Worm (Caenorhabditis elegans) whole organism, early embryonic: ENCODE measurements around the gene fbxb-84.
"Not testable (repeated sequence)": the region's sequence is repeated elsewhere in the genome, so short reads cannot be mapped to it uniquely, and the experiment has no call there.

Experiments
- B0310.2 ChIP-seq: sonication (generic microtip); optimal IDR thresholded peaks from 2 replicates; lab custom pipeline; 2016; ENCODE audit warnings: mild to moderate bottlenecking, missing genetic modification characterization, missing compliant biosample characterization
- F13C5.2 ChIP-seq: sonication (generic microtip); optimal IDR thresholded peaks from 2 replicates; lab custom pipeline; 2017; ENCODE audit warnings: mild to moderate bottlenecking, missing genetic modification characterization, inconsistent platforms, missing compliant biosample characterization
- aly-1 ChIP-seq: sonication (generic microtip); optimal IDR thresholded peaks from 2 replicates; lab custom pipeline; 2016; ENCODE audit warnings: missing genetic modification characterization, missing compliant biosample characterization
- ama-1 ChIP-seq: fragments of 150-350 bp; optimal IDR thresholded peaks from 2 replicates; lab custom pipeline; 2014
- ceh-13 ChIP-seq: fragments of 200-800 bp; sonication (Bioruptor generic); optimal IDR thresholded peaks from 2 replicates; lab custom pipeline; 2018; ENCODE audit warnings: mild to moderate bottlenecking, missing genetic modification characterization, missing compliant biosample characterization
- ceh-36 ChIP-seq: sonication (generic microtip); optimal IDR thresholded peaks from 2 replicates; lab custom pipeline; 2016; ENCODE audit warnings: missing genetic modification characterization, inconsistent platforms, missing compliant biosample characterization
- ets-7 ChIP-seq: sonication (generic microtip); optimal IDR thresholded peaks from 2 replicates; lab custom pipeline; 2016; ENCODE audit warnings: missing genotype, missing genetic modification characterization, missing compliant biosample characterization
- flt-1 ChIP-seq: fragments of 200-800 bp; sonication (Bioruptor generic); IDR thresholded peaks from 2 replicates; pipeline ENCODE4 v1.3.6; 2022; ENCODE audit warnings: missing genetic modification characterization, missing compliant biosample characterization
- hmbx-1 ChIP-seq: sonication (generic microtip); optimal IDR thresholded peaks from 2 replicates; lab custom pipeline; 2016; ENCODE audit warnings: mild to moderate bottlenecking, missing genetic modification characterization, missing compliant biosample characterization
- hmg-4 ChIP-seq: fragments of 200-800 bp; sonication (Bioruptor generic); optimal IDR thresholded peaks from 2 replicates; lab custom pipeline; 2018; ENCODE audit warnings: mild to moderate bottlenecking, missing genetic modification characterization, missing compliant biosample characterization
- hnd-1 ChIP-seq: sonication (generic microtip); optimal IDR thresholded peaks from 2 replicates; lab custom pipeline; 2016; ENCODE audit warnings: missing genetic modification characterization, missing compliant biosample characterization
- pes-1 ChIP-seq: fragments of 200-800 bp; sonication (Bioruptor generic); IDR thresholded peaks from 2 replicates; pipeline ENCODE4 v1.3.6; 2022; ENCODE audit warnings: missing genetic modification reagents, missing genetic modification characterization, missing compliant biosample characterization
- scrt-1 ChIP-seq: fragments of 200-800 bp; sonication (Bioruptor generic); IDR thresholded peaks from 2 replicates; pipeline ENCODE4 v1.3.6; 2022; ENCODE audit warnings: missing genetic modification characterization, missing compliant biosample characterization
- sea-1 ChIP-seq: fragments of 200-800 bp; sonication (Bioruptor generic); conservative IDR thresholded peaks from 2 replicates; pipeline ENCODE4 v1.3.6; 2022; ENCODE audit warnings: missing genetic modification characterization, missing compliant biosample characterization
- tbx-11 ChIP-seq: fragments of 200-800 bp; sonication (Bioruptor generic); IDR thresholded peaks from 2 replicates; pipeline ENCODE4 v1.3.6; 2022; ENCODE audit warnings: missing genetic modification characterization, missing compliant biosample characterization
- tbx-37 ChIP-seq: fragments of 200-800 bp; sonication (Bioruptor generic); conservative IDR thresholded peaks from 2 replicates; pipeline ENCODE4 v1.3.6; 2022; ENCODE audit warnings: missing genetic modification reagents, missing genetic modification characterization, missing compliant biosample characterization
- tra-4 ChIP-seq: sonication (generic microtip); optimal IDR thresholded peaks from 2 replicates; lab custom pipeline; 2017; ENCODE audit warnings: missing genetic modification characterization, missing compliant biosample characterization

The fbxb-84 gene

ce11 chrIII:117857-118256 lies 28.4 kb downstream of the fbxb-84 start:
- TF ChIP-seq ceh-36 (peak; percentile 45), F13C5.2 (tag; lab: Kevin White, UChicago) (no peak), hmbx-1 (tag; lab: Kevin White, UChicago) (no peak), flt-1 (GFP tag; lab: Robert Waterston, UW) (no peak), tra-4 (tag; lab: Kevin White, UChicago) (no peak)

DNA sequence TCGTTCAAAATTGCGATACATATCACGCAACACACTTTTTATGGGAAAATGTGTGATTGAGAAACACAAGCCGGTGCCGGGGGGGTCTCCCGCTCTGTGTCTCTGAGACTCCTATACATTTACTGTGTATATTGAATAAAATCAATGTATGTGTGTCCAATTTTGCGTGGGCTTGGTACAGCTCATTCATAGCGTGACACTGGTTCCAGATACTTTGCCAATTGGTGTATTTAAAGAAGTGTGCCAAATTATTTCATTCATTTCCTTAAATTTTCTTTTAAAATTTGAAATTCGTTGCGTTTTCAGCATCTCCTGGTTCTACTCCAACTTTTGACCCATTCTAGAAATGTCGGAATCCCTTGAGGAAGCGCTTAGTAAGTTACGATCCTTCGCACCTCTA lies 29.1 kb downstream of the fbxb-84 start, which contains the start of gene C29F9.5:
C29F9.5 (plus strand) TSS at position 301 of the 400 bp plus-strand sequence.
- TF ChIP-seq hmg-4 (GFP tag; lab: Kevin White, UChicago) (no peak), ets-7 (tag; lab: Kevin White, UChicago) (no peak), aly-1 (tag; lab: Kevin White, UChicago) (no peak), flt-1 (GFP tag; lab: Robert Waterston, UW) (no peak), pes-1 (GFP tag; lab: Robert Waterston, UW) (no peak), ceh-36 (no peak), hmbx-1 (tag; lab: Kevin White, UChicago) (no peak), B0310.2 (tag; lab: Kevin White, UChicago) (no peak), ceh-13 (GFP tag; lab: Kevin White, UChicago) (no peak), tbx-11 (no peak), hnd-1 (tag; lab: Kevin White, UChicago) (no peak), sea-1 (no peak), ama-1 (lab: Kevin White, UChicago) (no peak), tbx-37 (no peak), tra-4 (tag; lab: Kevin White, UChicago) (no peak), scrt-1 (no peak), F13C5.2 (tag; lab: Kevin White, UChicago) (no peak)

- TF ChIP-seq ceh-36 (no peak), hmg-4 (GFP tag; lab: Kevin White, UChicago) (no peak), flt-1 (GFP tag; lab: Robert Waterston, UW) (no peak), ets-7 (tag; lab: Kevin White, UChicago) (no peak), ama-1 (lab: Kevin White, UChicago) (no peak), tbx-37 (no peak), tbx-11 (no peak), pes-1 (GFP tag; lab: Robert Waterston, UW) (no peak), tra-4 (tag; lab: Kevin White, UChicago) (no peak), sea-1 (no peak), scrt-1 (no peak), hmbx-1 (tag; lab: Kevin White, UChicago) (no peak), F13C5.2 (tag; lab: Kevin White, UChicago) (no peak), hnd-1 (tag; lab: Kevin White, UChicago) (no peak), B0310.2 (tag; lab: Kevin White, UChicago) (no peak), ceh-13 (GFP tag; lab: Kevin White, UChicago) (no peak), aly-1 (tag; lab: Kevin White, UChicago) (no peak)
Measured at ce11 chrIII:114603-115002, 31.7 kb downstream of the fbxb-84 start, which contains the start of gene C29F9.6. Gene C29F9.6 (plus strand): TSS chrIII:114903.

DNA sequence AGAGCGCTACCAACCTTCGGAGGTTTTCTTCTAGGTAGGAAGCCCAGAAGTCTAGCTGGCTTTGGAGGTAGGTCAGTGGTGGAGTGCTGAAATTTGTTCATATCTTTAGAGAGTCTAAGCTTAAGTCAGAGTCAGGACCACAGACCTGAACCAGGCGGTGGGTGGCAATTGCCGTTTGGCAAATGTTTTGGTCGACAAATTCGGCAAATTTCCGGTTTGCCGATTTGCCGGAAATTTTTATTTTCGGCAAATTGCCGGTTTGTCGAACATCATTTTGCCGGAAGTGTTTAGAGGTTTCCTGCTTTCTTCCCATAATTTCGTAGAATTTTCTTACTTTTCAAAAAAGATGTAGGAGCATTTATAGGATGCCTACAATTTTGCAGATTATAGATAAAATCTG lies 47.4 kb downstream of the fbxb-84 start, which contains the start of gene C29F9.9:
C29F9.9 (minus strand) TSS at position 101 of the 400 bp plus-strand sequence.
- TF ChIP-seq ceh-36; pes-1 (GFP tag; lab: Robert Waterston, UW); ceh-13 (GFP tag; lab: Kevin White, UChicago): not testable (repeated sequence)

ce11 chrIII:97018-97417 lies 49.3 kb downstream of the fbxb-84 start, which contains the start of gene C29F9.8:
Gene C29F9.8 (minus strand): TSS chrIII:97118.
- TF ChIP-seq scrt-1; aly-1 (tag; lab: Kevin White, UChicago); hnd-1 (tag; lab: Kevin White, UChicago): not testable (repeated sequence)

ce11 chrIII:96196-96595 lies 50.1 kb downstream of the fbxb-84 start:
- TF ChIP-seq F13C5.2 (tag; lab: Kevin White, UChicago) (no peak), sea-1 (no peak), scrt-1 (no peak), ceh-13 (GFP tag; lab: Kevin White, UChicago) (no peak), B0310.2 (tag; lab: Kevin White, UChicago) (no peak), tra-4 (tag; lab: Kevin White, UChicago) (no peak), aly-1 (tag; lab: Kevin White, UChicago) (no peak), ceh-36 (no peak), pes-1 (GFP tag; lab: Robert Waterston, UW) (no peak), hnd-1 (tag; lab: Kevin White, UChicago) (no peak)
